Fruit fly (Drosophila melanogaster) whole organism, embryonic: ENCODE measurements around the gene hdly.

Experiments
- Ada2b ChIP-seq: fragments of 200-800 bp; sonication (Bioruptor generic); IDR thresholded peaks from 2 replicates; pipeline ENCODE4 v1.3.6; 2022; ENCODE audit warnings: missing biosample characterization, missing genetic modification characterization
- Asciz ChIP-seq: fragments of 200-800 bp; sonication (Bioruptor generic); optimal IDR thresholded peaks from 2 replicates; lab custom pipeline; 2017; ENCODE audit warnings: missing biosample characterization, mild to moderate bottlenecking, missing genetic modification characterization, missing genetic modification reagents
- Atf3 ChIP-seq: fragments of 200-800 bp; sonication (Bioruptor generic); optimal IDR thresholded peaks from 3 replicates; lab custom pipeline; 2016; ENCODE audit warnings: missing biosample characterization, missing genetic modification characterization
- CG11093 ChIP-seq: fragments of 200-800 bp; sonication (Bioruptor generic); IDR thresholded peaks from 3 replicates; pipeline ENCODE4 v1.3.6; 2022; ENCODE audit warnings: missing biosample characterization, missing genetic modification characterization
- CG12659 ChIP-seq: fragments of 200-800 bp; sonication (Bioruptor generic); optimal IDR thresholded peaks from 3 replicates; lab custom pipeline; 2017; ENCODE audit warnings: mild to moderate bottlenecking, missing biosample characterization, missing genetic modification reagents, missing genetic modification characterization
- CG13424 ChIP-seq: fragments of 200-800 bp; sonication (Bioruptor generic); optimal IDR thresholded peaks from 2 replicates; lab custom pipeline; 2019; ENCODE audit warnings: missing biosample characterization, mild to moderate bottlenecking, missing genetic modification characterization, moderate library complexity
- CG13894 ChIP-seq: fragments of 200-800 bp; sonication (Bioruptor generic); optimal IDR thresholded peaks from 3 replicates; lab custom pipeline; 2018; ENCODE audit warnings: missing biosample characterization, mild to moderate bottlenecking, missing genetic modification characterization, moderate library complexity
- CG17912 ChIP-seq: fragments of 200-800 bp; sonication (Bioruptor generic); optimal IDR thresholded peaks from 2 replicates; lab custom pipeline; 2018; ENCODE audit warnings: missing biosample characterization, mild to moderate bottlenecking, missing genetic modification characterization
- CG18262 ChIP-seq: fragments of 200-800 bp; optimal IDR thresholded peaks from 3 replicates; lab custom pipeline; 2019; ENCODE audit warnings: missing biosample characterization, mild to moderate bottlenecking, missing genetic modification characterization, moderate library complexity
- CG2712 ChIP-seq: fragments of 200-800 bp; optimal IDR thresholded peaks from 3 replicates; lab custom pipeline; 2019; ENCODE audit warnings: missing biosample characterization, mild to moderate bottlenecking, missing genetic modification characterization, moderate library complexity
- CG2889 ChIP-seq: fragments of 200-800 bp; sonication (Bioruptor generic); IDR thresholded peaks from 3 replicates; pipeline ENCODE4 v1.3.6; 2022; ENCODE audit warnings: missing biosample characterization, missing genetic modification characterization
- CG3163 ChIP-seq: fragments of 200-800 bp; sonication (Bioruptor generic); optimal IDR thresholded peaks from 3 replicates; lab custom pipeline; 2016; ENCODE audit warnings: missing biosample characterization, missing genetic modification characterization
- CG3281 ChIP-seq: fragments of 200-800 bp; sonication (Bioruptor generic); optimal IDR thresholded peaks from 3 replicates; lab custom pipeline; 2017; ENCODE audit warnings: missing biosample characterization, mild to moderate bottlenecking, missing genetic modification characterization
- CG3407 ChIP-seq: fragments of 200-800 bp; sonication (Bioruptor generic); optimal IDR thresholded peaks from 2 replicates; lab custom pipeline; 2018; ENCODE audit warnings: missing biosample characterization, mild to moderate bottlenecking, missing genetic modification characterization
- CG3726 ChIP-seq: fragments of 200-800 bp; sonication (Bioruptor generic); IDR thresholded peaks from 3 replicates; pipeline ENCODE4, ENCODE4 v1.3.6; 2022; ENCODE audit warnings: missing biosample characterization, missing genetic modification characterization
- CG3847 ChIP-seq: fragments of 200-800 bp; sonication (Bioruptor generic); IDR thresholded peaks from 2 replicates; pipeline ENCODE4 v1.3.6; 2022; ENCODE audit warnings: missing biosample characterization, missing genetic modification characterization
- CG7786 ChIP-seq: fragments of 200-800 bp; sonication (Bioruptor generic); optimal IDR thresholded peaks from 2 replicates; lab custom pipeline; 2016; ENCODE audit warnings: missing biosample characterization, missing genetic modification characterization
- CG8089 ChIP-seq: fragments of 200-800 bp; sonication (Bioruptor generic); optimal IDR thresholded peaks from 3 replicates; lab custom pipeline; 2016; ENCODE audit warnings: missing biosample characterization, missing genetic modification characterization
- CG8290 ChIP-seq, 3 experiments: fragments of 200-800 bp; sonication (Bioruptor generic); optimal IDR thresholded peaks; 2 replicates each; lab custom pipeline; 2016 to 2019; ENCODE audit warnings: missing biosample characterization in 3 of 3, missing genetic modification characterization in 3 of 3, mild to moderate bottlenecking in 2 of 3, moderate library complexity in 1 of 3
- CG8924 ChIP-seq: fragments of 200-800 bp; optimal IDR thresholded peaks from 3 replicates; lab custom pipeline; 2019; ENCODE audit warnings: missing biosample characterization, mild to moderate bottlenecking, missing genetic modification characterization, moderate library complexity
- CG9727 ChIP-seq: fragments of 200-800 bp; sonication (Bioruptor generic); optimal IDR thresholded peaks from 3 replicates; lab custom pipeline; 2017; ENCODE audit warnings: missing biosample characterization, mild to moderate bottlenecking, missing genetic modification characterization
- Camta ChIP-seq: fragments of 200-800 bp; sonication (Bioruptor generic); optimal IDR thresholded peaks from 2 replicates; lab custom pipeline; 2016; ENCODE audit warnings: missing biosample characterization, missing genetic modification characterization
- Hmr ChIP-seq: fragments of 200-800 bp; sonication (Bioruptor generic); optimal IDR thresholded peaks from 3 replicates; lab custom pipeline; 2017; ENCODE audit warnings: mild to moderate bottlenecking, missing biosample characterization, missing genetic modification reagents, missing genetic modification characterization
- Mes4 ChIP-seq: fragments of 200-800 bp; sonication (Bioruptor generic); optimal IDR thresholded peaks from 2 replicates; lab custom pipeline; 2016; ENCODE audit warnings: missing biosample characterization, missing genetic modification characterization
- NK7.1 ChIP-seq: fragments of 200-800 bp; sonication (Bioruptor generic); optimal IDR thresholded peaks from 3 replicates; lab custom pipeline; 2016; ENCODE audit warnings: missing biosample characterization, missing genetic modification characterization
- Spps ChIP-seq: fragments of 200-800 bp; sonication (Bioruptor generic); optimal IDR thresholded peaks from 2 replicates; lab custom pipeline; 2018; ENCODE audit warnings: missing biosample characterization, mild to moderate bottlenecking, missing genetic modification characterization
- Sry-β ChIP-seq: fragments of 200-800 bp; sonication (Bioruptor generic); optimal IDR thresholded peaks from 2 replicates; lab custom pipeline; 2018; ENCODE audit warnings: missing biosample characterization, mild to moderate bottlenecking, missing genetic modification characterization, moderate library complexity
- Stat92E ChIP-seq, 3 experiments: fragments of >200 bp in 2 of 3; fragments of 200-800 bp in 1 of 3; sonication (Bioruptor generic) in 1 of 3; optimal IDR thresholded peaks; 2 replicates each; lab custom pipeline; 2017 to 2019; ENCODE audit warnings: missing biosample characterization in 3 of 3, missing genetic modification characterization in 3 of 3, mild to moderate bottlenecking in 1 of 3, moderate library complexity in 1 of 3
- al ChIP-seq: fragments of 200-800 bp; sonication (Bioruptor generic); IDR thresholded peaks from 2 replicates; pipeline ENCODE4 v1.3.6; 2022; ENCODE audit warnings: missing biosample characterization, missing genetic modification characterization
- chn ChIP-seq: fragments of 200-800 bp; sonication (Bioruptor generic); optimal IDR thresholded peaks from 2 replicates; lab custom pipeline; 2016; ENCODE audit warnings: missing biosample characterization, missing genetic modification characterization
- da ChIP-seq: fragments of 200-800 bp; sonication (Bioruptor generic); optimal IDR thresholded peaks from 2 replicates; lab custom pipeline; 2016; ENCODE audit warnings: missing biosample characterization, missing genetic modification characterization
- disco-r ChIP-seq: fragments of 200-800 bp; sonication (Bioruptor generic); optimal IDR thresholded peaks from 2 replicates; lab custom pipeline; 2016; ENCODE audit warnings: missing biosample characterization, missing genetic modification characterization
- dpn ChIP-seq, 2 experiments: fragments of 200-800 bp; sonication (Bioruptor generic); optimal IDR thresholded peaks; 3 replicates each; lab custom pipeline; 2016; ENCODE audit warnings: missing biosample characterization in 2 of 2, missing genetic modification characterization in 2 of 2
- dysf ChIP-seq: fragments of 200-800 bp; sonication (Bioruptor generic); IDR thresholded peaks from 3 replicates; pipeline ENCODE4 v1.3.6; 2022; ENCODE audit warnings: missing biosample characterization, missing genetic modification characterization
- en ChIP-seq: fragments of 200-800 bp; sonication (Bioruptor generic); optimal IDR thresholded peaks from 2 replicates; lab custom pipeline; 2016; ENCODE audit warnings: missing biosample characterization, missing genetic modification characterization
- gcm2 ChIP-seq: fragments of 200-800 bp; sonication (Bioruptor generic); optimal IDR thresholded peaks from 2 replicates; lab custom pipeline; 2016; ENCODE audit warnings: missing biosample characterization, missing genetic modification characterization
- gfzf ChIP-seq: fragments of 200-800 bp; sonication (Bioruptor generic); optimal IDR thresholded peaks from 2 replicates; lab custom pipeline; 2016; ENCODE audit warnings: missing biosample characterization, mild to moderate bottlenecking, missing genetic modification characterization, moderate library complexity
- hb ChIP-seq: fragments of 200-800 bp; sonication (Bioruptor generic); IDR thresholded peaks from 3 replicates; pipeline ENCODE4 v1.3.6; 2022; ENCODE audit warnings: missing biosample characterization, missing genetic modification characterization; ENCODE audit not compliant: partially characterized antibody
- hkb ChIP-seq, 2 experiments: fragments of 200-800 bp in 1 of 2; fragments of >200 bp in 1 of 2; sonication (Bioruptor generic) in 1 of 2; IDR thresholded peaks in 1 of 2; optimal IDR thresholded peaks in 1 of 2; 2 replicates each; pipeline versions ENCODE4 v1.3.6 to Lab custom; 2017 to 2022; ENCODE audit warnings: missing biosample characterization in 1 of 2, missing genetic modification characterization in 1 of 2
- inv ChIP-seq: fragments of 200-800 bp; sonication (Bioruptor generic); IDR thresholded peaks from 2 replicates; pipeline ENCODE4 v1.3.6; 2022; ENCODE audit warnings: missing biosample characterization, missing genetic modification characterization; ENCODE audit not compliant: partially characterized antibody
- oc ChIP-seq: fragments of 200-800 bp; sonication (Bioruptor generic); optimal IDR thresholded peaks from 2 replicates; lab custom pipeline; 2018; ENCODE audit warnings: missing biosample characterization, mild to moderate bottlenecking, missing genetic modification characterization, moderate library complexity
- row ChIP-seq: fragments of 200-800 bp; sonication (Bioruptor generic); IDR thresholded peaks from 3 replicates; pipeline ENCODE4 v1.3.6; 2022; ENCODE audit warnings: missing biosample characterization, missing genetic modification characterization
- shn ChIP-seq: fragments of 200-800 bp; sonication (Bioruptor generic); optimal IDR thresholded peaks from 3 replicates; lab custom pipeline; 2016; ENCODE audit warnings: missing biosample characterization, missing genetic modification characterization
- sisA ChIP-seq: fragments of 200-800 bp; sonication (Bioruptor generic); IDR thresholded peaks from 2 replicates; pipeline ENCODE4 v1.3.6; 2022; ENCODE audit warnings: missing biosample characterization, missing genetic modification characterization
- so ChIP-seq: fragments of 200-800 bp; sonication (Bioruptor generic); IDR thresholded peaks from 3 replicates; pipeline ENCODE4 v1.3.6; 2022; ENCODE audit warnings: missing biosample characterization, missing genetic modification characterization
- twi ChIP-seq: fragments of 200-800 bp; optimal IDR thresholded peaks from 2 replicates; lab custom pipeline; 2019; ENCODE audit warnings: missing biosample characterization, mild to moderate bottlenecking, missing genetic modification characterization, moderate library complexity

Gene hdly

dm6 chr3R:20956875-20957874 is 43.1 kb downstream of the hdly start (continued):
- peak; percentile 34; the same call in 1 of the 2 replicates for TF ChIP-seq Ada2b (GFP tag; lab: Robert Waterston, UW)
- TF ChIP-seq hkb (optimal IDR thresholded peaks at IDR 0.05; lab: Kevin White, UChicago) = no peak
- peak; percentile 59 for TF ChIP-seq hkb (GFP tag; IDR thresholded peaks at IDR 0.05; lab: Robert Waterston, UW)
- peak; percentile 48 for TF ChIP-seq oc (tag; lab: Kevin White, UChicago)
- no peak for TF ChIP-seq inv
- TF ChIP-seq CG18262 (tag; lab: Kevin White, UChicago) = peak; percentile 93
- TF ChIP-seq gcm2 (GFP tag; lab: Kevin White, UChicago) = peak; percentile 53
- TF ChIP-seq NK7.1 (GFP tag; lab: Kevin White, UChicago) = peak; percentile 66
- peak; percentile 73 for TF ChIP-seq twi (tag; lab: Kevin White, UChicago)
- TF ChIP-seq CG7786 (GFP tag; lab: Kevin White, UChicago) = peak; percentile 82
- peak; percentile 15 for TF ChIP-seq da (GFP tag; lab: Kevin White, UChicago)
- TF ChIP-seq en = peak; percentile 53
- TF ChIP-seq CG13894 = peak; percentile 51
- TF ChIP-seq row (GFP tag; lab: Robert Waterston, UW) = peak; percentile 87
- TF ChIP-seq Asciz (GFP tag; lab: Kevin White, UChicago) = peak; percentile 76
- peak; percentile 56 for TF ChIP-seq CG8089 (GFP tag; lab: Kevin White, UChicago)
- TF ChIP-seq CG17912 = no peak
- TF ChIP-seq CG13424 = peak; percentile 93
- peak; percentile 85 for TF ChIP-seq CG2712 (tag; lab: Kevin White, UChicago)
- peak; percentile 95 for TF ChIP-seq CG3281 (GFP tag; lab: Kevin White, UChicago)
- peak; percentile 62 for TF ChIP-seq CG8290 (GFP tag; optimal IDR thresholded peaks at IDR 0.05; lab: Kevin White, UChicago)
- TF ChIP-seq CG8290 (tag; optimal IDR thresholded peaks at IDR 0.05; lab: Kevin White, UChicago) = peak in 1 of 2 experiments; percentile 81
- peak; percentile 69 for TF ChIP-seq shn (GFP tag; lab: Kevin White, UChicago)
- peak; percentile 44; the same call in 1 of the 2 replicates for TF ChIP-seq sisA (GFP tag; lab: Robert Waterston, UW)
- TF ChIP-seq al (GFP tag; lab: Robert Waterston, UW) = no peak; the same call in 1 of the 2 replicates
- peak; percentile 39 for TF ChIP-seq Atf3 (GFP tag; lab: Kevin White, UChicago)
- TF ChIP-seq dpn (GFP tag; optimal IDR thresholded peaks at IDR 0.05; lab: Kevin White, UChicago) = peak; percentile 80 to 84
- no peak for TF ChIP-seq Stat92E (GFP tag; optimal IDR thresholded peaks at IDR 0.05; lab: Kevin White, UChicago)
- TF ChIP-seq Hmr (GFP tag; lab: Kevin White, UChicago) = peak; percentile 93
- peak; percentile 94 for TF ChIP-seq CG8924 (tag; lab: Kevin White, UChicago)
- TF ChIP-seq Mes4 (GFP tag; lab: Kevin White, UChicago) = peak; percentile 38
- peak; percentile 25 for TF ChIP-seq Sry-β (GFP tag; lab: Kevin White, UChicago)
- TF ChIP-seq CG3407 (GFP tag; lab: Kevin White, UChicago) = peak; percentile 59
- TF ChIP-seq gfzf = no peak
- 0 out of 3 replicates have a peak, but pooled peaks have one; percentile 15 for TF ChIP-seq CG2889 (GFP tag; lab: Robert Waterston, UW)
- peak; percentile 95 for TF ChIP-seq CG9727 (GFP tag; lab: Kevin White, UChicago)
- 0 out of 3 replicates have a peak, but pooled peaks have one; percentile 39 for TF ChIP-seq CG11093 (GFP tag; lab: Robert Waterston, UW)
- TF ChIP-seq CG12659 (GFP tag; lab: Kevin White, UChicago) = peak; percentile 94
- TF ChIP-seq dysf (GFP tag; lab: Robert Waterston, UW) = peak; percentile 78
- TF ChIP-seq CG3847 (GFP tag; lab: Robert Waterston, UW) = peak; percentile 51
- TF ChIP-seq CG3726 (GFP tag; lab: Robert Waterston, UW) = peak; percentile 73; the same call in 1 of the 3 replicates
- TF ChIP-seq disco-r = peak; percentile 60
- TF ChIP-seq CG3163 (GFP tag; lab: Kevin White, UChicago) = peak; percentile 37
- TF ChIP-seq Camta (GFP tag; lab: Kevin White, UChicago) = peak; percentile 63
- peak; percentile 11 for TF ChIP-seq Spps (tag; lab: Kevin White, UChicago)
- TF ChIP-seq hb = no peak
- TF ChIP-seq chn (GFP tag; lab: Kevin White, UChicago) = peak; percentile 61
- peak; percentile 72; the same call in 1 of the 3 replicates for TF ChIP-seq so (GFP tag; lab: Robert Waterston, UW)
